Worm (Caenorhabditis elegans) whole organism, L4 larva: ENCODE data around the gene wah-1.

ENCODE experiments used
- D1046.2 ChIP-seq: fragments of 200-800 bp; sonication (Bioruptor generic); IDR thresholded peaks from 2 replicates; pipeline ENCODE4 v1.3.6; 2022; ENCODE audit warnings: missing genetic modification characterization, missing compliant biosample characterization
- F37D6.2 ChIP-seq: sonication (generic microtip); optimal IDR thresholded peaks from 2 replicates; lab custom pipeline; 2016; ENCODE audit warnings: mild to moderate bottlenecking, missing genetic modification characterization, missing compliant biosample characterization
- F44E2.7 ChIP-seq: fragments of 200-800 bp; sonication (Bioruptor generic); IDR thresholded peaks from 2 replicates; pipeline ENCODE4 v2.1.2; 2022; ENCODE audit warnings: missing genetic modification characterization, missing compliant biosample characterization
- F49E8.2 ChIP-seq: sonication (generic microtip); optimal IDR thresholded peaks from 2 replicates; lab custom pipeline; 2016; ENCODE audit warnings: missing compliant biosample characterization, mild to moderate bottlenecking, missing genetic modification characterization, borderline replicate concordance
- T20F7.1 ChIP-seq: fragments of 200-800 bp; sonication (Bioruptor generic); optimal IDR thresholded peaks from 2 replicates; lab custom pipeline; 2018; ENCODE audit warnings: mild to moderate bottlenecking, missing genetic modification characterization, missing compliant biosample characterization
- Y105C5A.15 ChIP-seq: fragments of 200-800 bp; sonication (Bioruptor generic); IDR thresholded peaks from 2 replicates; pipeline ENCODE4 v1.3.6; 2022; ENCODE audit warnings: missing genetic modification characterization, missing compliant biosample characterization
- Y5F2A.4 ChIP-seq: fragments of 200-800 bp; sonication (Bioruptor generic); optimal IDR thresholded peaks from 2 replicates; lab custom pipeline; 2018; ENCODE audit warnings: mild to moderate bottlenecking, missing genetic modification characterization, missing compliant biosample characterization
- Y75B8A.6 ChIP-seq: fragments of 200-800 bp; sonication (Bioruptor generic); IDR thresholded peaks from 2 replicates; pipeline ENCODE4 v1.3.6; 2022; ENCODE audit warnings: missing genetic modification reagents, missing genetic modification characterization, missing compliant biosample characterization
- ZK337.2 ChIP-seq: fragments of 200-800 bp; sonication (Bioruptor generic); IDR thresholded peaks from 2 replicates; pipeline ENCODE4 v1.3.6; 2022; ENCODE audit warnings: missing genetic modification reagents, missing genetic modification characterization, missing compliant biosample characterization
- aha-1 ChIP-seq: fragments of 150-350 bp; peaks from one replicate; lab custom pipeline; 2014; ENCODE audit warnings: missing biosample characterization, missing genetic modification characterization
- arid-1 ChIP-seq: fragments of 200-800 bp; sonication (Bioruptor generic); conservative IDR thresholded peaks from 2 replicates; pipeline ENCODE4 v1.3.6; 2022; ENCODE audit warnings: missing genetic modification reagents, missing genetic modification characterization, missing compliant biosample characterization
- ceh-32 ChIP-seq: sonication (generic microtip); optimal IDR thresholded peaks from 2 replicates; lab custom pipeline; 2016; ENCODE audit warnings: mild to moderate bottlenecking, missing genetic modification characterization, missing compliant biosample characterization; ENCODE audit not compliant: poor library complexity
- ceh-44 ChIP-seq: fragments of 200-800 bp; sonication (Bioruptor generic); IDR thresholded peaks from 2 replicates; pipeline ENCODE4 v1.3.6; 2022; ENCODE audit warnings: missing genetic modification reagents, missing genetic modification characterization, missing compliant biosample characterization
- cey-2 ChIP-seq: sonication (generic microtip); optimal IDR thresholded peaks from 3 replicates; lab custom pipeline; 2017; ENCODE audit warnings: missing genetic modification characterization, mild to moderate bottlenecking, missing compliant biosample characterization, antibody characterized with exemption, borderline replicate concordance; ENCODE audit not compliant: insufficient read depth
- ctbp-1 ChIP-seq: fragments of 200-800 bp; sonication (Bioruptor generic); IDR thresholded peaks from 2 replicates; pipeline ENCODE4 v1.3.6; 2022; ENCODE audit warnings: missing genetic modification reagents, missing genetic modification characterization, missing compliant biosample characterization
- daf-16 ChIP-seq, 3 experiments: sonication (generic microtip); optimal IDR thresholded peaks; 2 replicates each; lab custom pipeline; 2016 to 2017; ENCODE audit warnings: missing genetic modification characterization in 3 of 3, missing genetic modification reagents in 3 of 3, mild to moderate bottlenecking in 2 of 3, missing compliant biosample characterization in 2 of 3, missing biosample characterization in 1 of 3, moderate library complexity in 1 of 3
- daf-8 ChIP-seq: fragments of 200-800 bp; sonication (Bioruptor generic); IDR thresholded peaks from 2 replicates; pipeline ENCODE4 v1.3.6; 2022; ENCODE audit warnings: missing genetic modification characterization, missing compliant biosample characterization
- dmd-8 ChIP-seq: fragments of 200-800 bp; sonication (Bioruptor generic); IDR thresholded peaks from 2 replicates; pipeline ENCODE4 v1.3.6; 2022; ENCODE audit warnings: missing genetic modification characterization, missing compliant biosample characterization
- dmd-9 ChIP-seq: fragments of 200-800 bp; sonication (Bioruptor generic); IDR thresholded peaks from 2 replicates; pipeline ENCODE4 v1.3.6; 2022; ENCODE audit warnings: missing genetic modification reagents, missing genetic modification characterization, missing compliant biosample characterization
- duxl-1 ChIP-seq: sonication (generic microtip); optimal IDR thresholded peaks from 2 replicates; lab custom pipeline; 2016; ENCODE audit warnings: mild to moderate bottlenecking, missing genetic modification characterization, moderate library complexity, missing compliant biosample characterization; ENCODE audit not compliant: poor library complexity
- dve-1 ChIP-seq: sonication (generic microtip); optimal IDR thresholded peaks from 2 replicates; lab custom pipeline; 2017; ENCODE audit warnings: antibody characterized with exemption, mild to moderate bottlenecking, missing genetic modification characterization, missing compliant biosample characterization; ENCODE audit not compliant: insufficient read depth
- egl-43 ChIP-seq: fragments of 200-800 bp; sonication (Bioruptor generic); IDR thresholded peaks from 2 replicates; pipeline ENCODE4 v1.3.6; 2022; ENCODE audit warnings: missing genetic modification reagents, missing genetic modification characterization, missing compliant biosample characterization
- gei-8 ChIP-seq: fragments of 200-800 bp; sonication (Bioruptor generic); optimal IDR thresholded peaks from 2 replicates; lab custom pipeline; 2018; ENCODE audit warnings: mild to moderate bottlenecking, missing genetic modification characterization, missing compliant biosample characterization
- hif-1 ChIP-seq, 2 experiments: sonication (generic microtip); optimal IDR thresholded peaks; 2 replicates each; lab custom pipeline; 2016 to 2017; ENCODE audit warnings: missing compliant biosample characterization in 2 of 2, missing genetic modification characterization in 2 of 2, missing genetic modification reagents in 2 of 2, missing genotype in 2 of 2, mild to moderate bottlenecking in 1 of 2
- hlh-11 ChIP-seq: fragments of 200-800 bp; sonication (Bioruptor generic); optimal IDR thresholded peaks from 2 replicates; lab custom pipeline; 2018; ENCODE audit warnings: mild to moderate bottlenecking, missing genetic modification characterization, missing compliant biosample characterization
- hlh-30 ChIP-seq: sonication (generic microtip); optimal IDR thresholded peaks from 2 replicates; lab custom pipeline; 2017; ENCODE audit warnings: antibody characterized with exemption, mild to moderate bottlenecking, missing genetic modification characterization, missing compliant biosample characterization; ENCODE audit not compliant: insufficient read depth
- lin-13 ChIP-seq: fragments of 150-350 bp; optimal IDR thresholded peaks from 2 replicates; lab custom pipeline; 2014; ENCODE audit warnings: missing biosample characterization, missing genetic modification reagents, missing genetic modification characterization
- lir-3 ChIP-seq: sonication (generic microtip); optimal IDR thresholded peaks from 2 replicates; lab custom pipeline; 2016; ENCODE audit warnings: mild to moderate bottlenecking, missing genetic modification characterization, missing compliant biosample characterization
- madf-5 ChIP-seq, 2 experiments: fragments of 200-800 bp; sonication (Bioruptor generic); IDR thresholded peaks; 2 replicates each; pipeline ENCODE4 v1.3.6; 2022; ENCODE audit warnings: missing compliant biosample characterization in 2 of 2, missing genetic modification characterization in 2 of 2
- mdt-29 ChIP-seq: fragments of 200-800 bp; sonication (Bioruptor generic); IDR thresholded peaks from 2 replicates; pipeline ENCODE4 v1.3.6; 2022; ENCODE audit warnings: missing genetic modification reagents, missing genetic modification characterization, missing compliant biosample characterization
- mep-1 ChIP-seq: fragments of 150-350 bp; sonication (generic microtip); optimal IDR thresholded peaks from 3 replicates; lab custom pipeline; 2014; ENCODE audit warnings: missing biosample characterization, missing genetic modification characterization
- mes-2 ChIP-seq: sonication (generic microtip); optimal IDR thresholded peaks from 2 replicates; lab custom pipeline; 2016; ENCODE audit warnings: missing genotype, mild to moderate bottlenecking, missing genetic modification characterization, missing compliant biosample characterization; ENCODE audit not compliant: poor library complexity, severe bottlenecking
- mxl-2 ChIP-seq: fragments of 200-800 bp; sonication (Bioruptor generic); conservative IDR thresholded peaks from 2 replicates; pipeline ENCODE4 v1.3.6; 2022; ENCODE audit warnings: missing genetic modification reagents, missing genetic modification characterization, missing compliant biosample characterization
- mxl-3 ChIP-seq: fragments of 200-800 bp; sonication (Bioruptor generic); optimal IDR thresholded peaks from 2 replicates; lab custom pipeline; 2018; ENCODE audit warnings: mild to moderate bottlenecking, missing genetic modification characterization, missing compliant biosample characterization
- nhr-102 ChIP-seq: sonication (generic microtip); optimal IDR thresholded peaks from 2 replicates; lab custom pipeline; 2016; ENCODE audit warnings: mild to moderate bottlenecking, missing genetic modification characterization, moderate library complexity, missing compliant biosample characterization
- nhr-111 ChIP-seq: fragments of 200-800 bp; sonication (Bioruptor generic); optimal IDR thresholded peaks from 2 replicates; lab custom pipeline; 2018; ENCODE audit warnings: mild to moderate bottlenecking, missing genetic modification characterization, missing compliant biosample characterization
- nhr-25 ChIP-seq: sonication (generic microtip); optimal IDR thresholded peaks from 2 replicates; lab custom pipeline; 2017; ENCODE audit warnings: missing genetic modification characterization, mild to moderate bottlenecking, missing compliant biosample characterization, antibody characterized with exemption, moderate library complexity, borderline replicate concordance; ENCODE audit not compliant: insufficient read depth
- nhr-28 ChIP-seq: fragments of 150-350 bp; optimal IDR thresholded peaks from 2 replicates; lab custom pipeline; 2014; ENCODE audit warnings: missing biosample characterization, missing genetic modification characterization
- nhr-48 ChIP-seq: sonication (generic microtip); optimal IDR thresholded peaks from 2 replicates; lab custom pipeline; 2016; ENCODE audit warnings: mild to moderate bottlenecking, missing genetic modification characterization, missing compliant biosample characterization
- nhr-77 ChIP-seq: fragments of 150-350 bp; optimal IDR thresholded peaks from 2 replicates; lab custom pipeline; 2014; ENCODE audit warnings: missing biosample characterization, missing genetic modification characterization
- rbr-2 ChIP-seq: sonication (generic microtip); optimal IDR thresholded peaks from 2 replicates; lab custom pipeline; 2016; ENCODE audit warnings: missing genotype, missing genetic modification characterization, missing compliant biosample characterization
- sdz-12 ChIP-seq: fragments of 200-800 bp; sonication (Bioruptor generic); optimal IDR thresholded peaks from 2 replicates; lab custom pipeline; 2018; ENCODE audit warnings: mild to moderate bottlenecking, missing genetic modification characterization, missing compliant biosample characterization
- spr-1 ChIP-seq: sonication (generic microtip); optimal IDR thresholded peaks from 2 replicates; lab custom pipeline; 2016; ENCODE audit warnings: mild to moderate bottlenecking, missing genetic modification characterization, missing compliant biosample characterization
- spr-3 ChIP-seq: fragments of 200-800 bp; sonication (Bioruptor generic); optimal IDR thresholded peaks from 2 replicates; lab custom pipeline; 2018; ENCODE audit warnings: mild to moderate bottlenecking, missing genetic modification characterization, missing compliant biosample characterization
- zfp-2 ChIP-seq: sonication (generic microtip); optimal IDR thresholded peaks from 2 replicates; lab custom pipeline; 2016; ENCODE audit warnings: mild to moderate bottlenecking, missing genetic modification characterization, missing compliant biosample characterization
- zip-11 ChIP-seq: fragments of 200-800 bp; sonication (Bioruptor generic); IDR thresholded peaks from 2 replicates; pipeline ENCODE4 v1.3.6; 2022; ENCODE audit warnings: missing genetic modification characterization, missing compliant biosample characterization
- ztf-7 ChIP-seq: fragments of 150-350 bp; optimal IDR thresholded peaks from 2 replicates; lab custom pipeline; 2014; ENCODE audit warnings: missing biosample characterization, missing genetic modification characterization

The wah-1 gene

DNA sequence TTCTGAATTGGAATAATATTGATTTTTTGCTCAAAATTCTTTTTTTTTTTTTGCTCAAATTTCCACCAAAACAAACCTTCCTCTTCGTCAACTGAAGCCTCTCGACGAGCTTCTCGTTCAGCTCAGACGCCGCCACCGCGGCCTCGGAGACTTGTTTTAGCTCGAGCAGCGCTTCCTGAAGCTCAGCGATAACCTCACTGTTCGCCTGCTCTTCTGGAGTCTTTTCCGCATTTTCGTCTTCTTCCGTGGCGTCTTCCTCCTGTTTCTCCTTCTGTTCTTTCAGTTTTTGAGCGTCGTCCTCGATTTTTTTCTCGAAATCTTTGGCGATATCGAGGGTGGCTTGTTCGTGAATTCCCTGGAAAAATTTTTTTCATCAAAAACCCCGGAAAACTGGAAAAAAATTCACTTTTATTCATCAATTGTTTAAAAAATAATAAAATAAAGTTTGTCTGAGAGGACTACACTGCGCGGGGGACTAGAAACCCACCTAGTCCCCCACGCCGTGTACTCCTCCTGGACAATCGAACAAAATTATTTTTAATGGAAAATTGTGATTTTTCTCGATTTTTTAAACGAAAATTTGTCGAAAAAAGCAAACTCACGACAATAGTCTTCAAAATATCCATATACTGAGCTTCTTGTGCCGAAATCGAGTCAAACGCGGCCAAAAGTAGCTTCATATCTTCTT, 43.8 kb upstream of the wah-1 start:
- TF ChIP-seq ceh-44 (GFP tag; lab: Robert Waterston, UW) = no peak
- TF ChIP-seq lir-3 (tag; lab: Kevin White, UChicago) = peak; percentile 41
- TF ChIP-seq cey-2 (tag; lab: Kevin White, UChicago) = no peak
- peak; percentile 98 for TF ChIP-seq ZK337.2 (GFP tag; lab: Robert Waterston, UW)
- peak; percentile 33 for TF ChIP-seq dve-1 (tag; lab: Kevin White, UChicago)
- peak; percentile 78 for TF ChIP-seq mep-1
- TF ChIP-seq ceh-32 = peak; percentile 28
- TF ChIP-seq spr-3 = peak; percentile 62
- peak; percentile 67 for TF ChIP-seq nhr-102 (tag; lab: Kevin White, UChicago)
- TF ChIP-seq gei-8 (GFP tag; lab: Kevin White, UChicago) = peak; percentile 7
- TF ChIP-seq nhr-77 = peak; percentile 3
- TF ChIP-seq spr-1 = peak; percentile 13
- peak; percentile 66 for TF ChIP-seq sdz-12 (GFP tag; lab: Kevin White, UChicago)
- TF ChIP-seq mxl-2 (GFP tag; lab: Robert Waterston, UW) = no peak
- peak; percentile 13 for TF ChIP-seq zfp-2 (tag; lab: Kevin White, UChicago)
- TF ChIP-seq F37D6.2 (tag; lab: Kevin White, UChicago) = peak; percentile 71
- no peak for TF ChIP-seq nhr-28 (tag; lab: Kevin White, UChicago)
- TF ChIP-seq duxl-1 (tag; lab: Kevin White, UChicago) = peak; percentile 93
- peak; percentile 73 for TF ChIP-seq rbr-2 (tag; lab: Kevin White, UChicago)
- peak; percentile 24 for TF ChIP-seq lin-13 (GFP tag; lab: Kevin White, UChicago)
- no peak for TF ChIP-seq egl-43 (GFP tag; lab: Robert Waterston, UW)
- peak; percentile 52 for TF ChIP-seq hlh-30 (tag; lab: Kevin White, UChicago)
- TF ChIP-seq Y105C5A.15 (GFP tag; lab: Robert Waterston, UW) = no peak
- peak; percentile 20 for TF ChIP-seq nhr-48 (tag; lab: Kevin White, UChicago)
- peak in 1 of 2 experiments; percentile 85; a peak in 1 of 4 replicates for TF ChIP-seq madf-5 (GFP tag; IDR thresholded peaks at IDR 0.05; lab: Robert Waterston, UW)
- peak; percentile 51 for TF ChIP-seq hlh-11 (tag; lab: Kevin White, UChicago)
- TF ChIP-seq F49E8.2 (tag; lab: Kevin White, UChicago) = peak; percentile 79
- TF ChIP-seq nhr-25 (tag; lab: Kevin White, UChicago) = no peak
- peak; percentile 96 for TF ChIP-seq dmd-9 (GFP tag; lab: Robert Waterston, UW)
- no peak for TF ChIP-seq T20F7.1 (GFP tag; lab: Kevin White, UChicago)
- peak; percentile 69 for TF ChIP-seq ztf-7 (tag; lab: Kevin White, UChicago)
- no peak for TF ChIP-seq dmd-8
- TF ChIP-seq hif-1 (tag; optimal IDR thresholded peaks at IDR 0.05; lab: Kevin White, UChicago) = peak in 1 of 2 experiments; percentile 91
- no peak for TF ChIP-seq daf-8 (GFP tag; lab: Robert Waterston, UW)
- TF ChIP-seq mdt-29 (GFP tag; lab: Robert Waterston, UW) = peak; percentile 52; the same call in 1 of the 2 replicates
- TF ChIP-seq nhr-111 = peak; percentile 31
- peak; percentile 72 for TF ChIP-seq aha-1
- peak; percentile 100 for TF ChIP-seq mes-2 (tag; lab: Kevin White, UChicago)
- TF ChIP-seq mxl-3 (GFP tag; lab: Kevin White, UChicago) = no peak
- peak; percentile 52; the same call in 1 of the 2 replicates for TF ChIP-seq arid-1 (GFP tag; lab: Robert Waterston, UW)
- TF ChIP-seq Y5F2A.4 (GFP tag; lab: Kevin White, UChicago) = no peak
- no peak for TF ChIP-seq Y75B8A.6 (GFP tag; lab: Robert Waterston, UW)
- TF ChIP-seq zip-11 (GFP tag; lab: Robert Waterston, UW) = no peak
- peak in 1 of 2 experiments; percentile 54 for TF ChIP-seq daf-16 (GFP tag; optimal IDR thresholded peaks at IDR 0.05; lab: Kevin White, UChicago)
- no peak for TF ChIP-seq daf-16 (tag; optimal IDR thresholded peaks at IDR 0.05; lab: Kevin White, UChicago)
- TF ChIP-seq D1046.2 (GFP tag; lab: Robert Waterston, UW) = no peak
- TF ChIP-seq F44E2.7 (GFP tag; lab: Robert Waterston, UW) = no peak
- TF ChIP-seq ctbp-1 = peak; percentile 61; the same call in 1 of the 2 replicates
